Fruit fly (Drosophila melanogaster): ENCODE measurements around the gene CG14313.

CG14313 gene

dm6 chr3R:18215900-18216299 lies 24.1 kb upstream of the CG14313 start, which contains the start of gene CG14314 (continued):
- no peak for TF ChIP-seq zen (tag; optimal IDR thresholded peaks at IDR 0.05)
- TF ChIP-seq E2f2 (GFP tag; IDR thresholded peaks at IDR 0.05) = peak; percentile 14
- TF ChIP-seq CG16813 (GFP tag; IDR thresholded peaks at IDR 0.05; ENCODE audit: partially characterized antibody) = no peak
- TF ChIP-seq CG11560 (tag; IDR thresholded peaks at IDR 0.05) = no peak
- no peak for TF ChIP-seq C15 (GFP tag; IDR thresholded peaks at IDR 0.05)
- no peak for TF ChIP-seq CG8281 (tag; optimal IDR thresholded peaks at IDR 0.05)
- no peak for TF ChIP-seq gce (GFP tag; IDR thresholded peaks at IDR 0.05)
- TF ChIP-seq pzg (GFP tag; optimal IDR thresholded peaks at IDR 0.05) = peak; percentile 1
- TF ChIP-seq D19A (tag; optimal IDR thresholded peaks at IDR 0.05) = no peak
- TF ChIP-seq Hmr (GFP tag; optimal IDR thresholded peaks at IDR 0.05) = no peak
- TF ChIP-seq ara (GFP tag; IDR thresholded peaks at IDR 0.05) = 0 out of 2 replicates have a peak, but pooled peaks have one; percentile 12
- TF ChIP-seq ftz-f1 (GFP tag; optimal IDR thresholded peaks at IDR 0.05) = no peak
- TF ChIP-seq CG14860 (GFP tag; IDR thresholded peaks at IDR 0.05; ENCODE audit: partially characterized antibody) = no peak
- no peak for TF ChIP-seq nmo (GFP tag; optimal IDR thresholded peaks at IDR 0.05)
- TF ChIP-seq nerfin-2 (GFP tag; IDR thresholded peaks at IDR 0.05; ENCODE audit: partially characterized antibody) = 0 out of 2 replicates have a peak, but pooled peaks have one; percentile 34
- peak; percentile 10 for TF ChIP-seq MESR4 (GFP tag; optimal IDR thresholded peaks at IDR 0.05)
- peak; percentile 67; the same call in 1 of the 2 replicates for TF ChIP-seq amos (GFP tag; IDR thresholded peaks at IDR 0.05; ENCODE audit: partially characterized antibody)
- peak; percentile 93 for TF ChIP-seq onecut (GFP tag; IDR thresholded peaks at IDR 0.05)
- TF ChIP-seq tap (tag; optimal IDR thresholded peaks at IDR 0.05) = no peak
- no peak for TF ChIP-seq en (GFP tag; optimal IDR thresholded peaks at IDR 0.05)
- TF ChIP-seq BEAF-32 (GFP tag; optimal IDR thresholded peaks at IDR 0.05) = peak; percentile 30
- TF ChIP-seq CG12104 (GFP tag; optimal IDR thresholded peaks at IDR 0.05) = no peak
- no peak for TF ChIP-seq CG17359 (tag; optimal IDR thresholded peaks at IDR 0.05)
- no peak for TF ChIP-seq BtbVII (GFP tag; optimal IDR thresholded peaks at IDR 0.05)
- no peak for TF ChIP-seq Nf-YC (tag; optimal IDR thresholded peaks at IDR 0.05)
- no peak for TF ChIP-seq Mrtf (GFP tag; IDR thresholded peaks at IDR 0.05)
- no peak for TF ChIP-seq Ssrp (tag; optimal IDR thresholded peaks at IDR 0.05)
- TF ChIP-seq HLH4C (GFP tag; IDR thresholded peaks at IDR 0.05; ENCODE audit: partially characterized antibody) = no peak
- no peak for TF ChIP-seq Atf-2 (GFP tag; optimal IDR thresholded peaks at IDR 0.05)
- TF ChIP-seq CG10267 (tag; optimal IDR thresholded peaks at IDR 0.05) = no peak
- no peak for TF ChIP-seq CG12219 (GFP tag; optimal IDR thresholded peaks at IDR 0.05)
- TF ChIP-seq CG9797 (GFP tag; optimal IDR thresholded peaks at IDR 0.05) = no peak
- TF ChIP-seq CG18599 (GFP tag; optimal IDR thresholded peaks at IDR 0.05) = no peak
- TF ChIP-seq CG5180 (GFP tag; optimal IDR thresholded peaks at IDR 0.05) = no peak
- TF ChIP-seq Dll (GFP tag; IDR thresholded peaks at IDR 0.05; ENCODE audit: partially characterized antibody) = no peak
- TF ChIP-seq MBD-R2 (GFP tag; IDR thresholded peaks at IDR 0.05) = 0 out of 2 replicates have a peak, but pooled peaks have one; percentile 36
- no peak for TF ChIP-seq disco-r (GFP tag; optimal IDR thresholded peaks at IDR 0.05)
- TF ChIP-seq twi (tag; optimal IDR thresholded peaks at IDR 0.05) = no peak
- no peak for TF ChIP-seq CG15011 (GFP tag; optimal IDR thresholded peaks at IDR 0.05)
- TF ChIP-seq CG8478 (optimal IDR thresholded peaks at IDR 0.05) = no peak
- TF ChIP-seq croc (GFP tag; conservative IDR thresholded peaks at IDR 0.05) = no peak

DNA sequence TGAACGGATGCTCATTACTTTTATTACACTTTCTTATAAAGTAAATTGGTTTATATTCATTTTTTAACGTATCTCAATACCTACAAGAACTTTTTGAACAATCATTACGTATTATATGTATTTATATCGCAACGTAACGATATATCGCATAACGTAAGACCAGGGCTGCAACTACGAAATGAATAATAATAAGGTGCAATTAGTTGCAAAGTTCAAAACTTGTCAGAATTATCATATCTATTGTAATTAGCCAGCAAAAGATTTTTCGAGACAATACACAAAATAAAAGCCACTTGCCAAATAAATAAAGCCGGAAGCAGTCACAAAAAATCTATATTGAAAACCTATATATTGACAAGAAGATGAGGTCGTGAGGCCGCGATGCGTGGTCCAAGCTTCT lies 23.5 kb upstream of the CG14313 start:
- no peak for TF ChIP-seq dan (GFP tag; IDR thresholded peaks at IDR 0.05)
- TF ChIP-seq zfh1 (GFP tag; IDR thresholded peaks at IDR 0.05) = no peak
- TF ChIP-seq row (GFP tag; IDR thresholded peaks at IDR 0.05) = peak; percentile 66
- TF ChIP-seq pum (GFP tag; optimal IDR thresholded peaks at IDR 0.05) = peak; percentile 24
- TF ChIP-seq CG1603 (tag; optimal IDR thresholded peaks at IDR 0.05) = peak; percentile 31
- TF ChIP-seq H15 (GFP tag; IDR thresholded peaks at IDR 0.05) = peak; percentile 25; the same call in 1 of the 3 replicates
- peak; percentile 52 for TF ChIP-seq mam (GFP tag; optimal IDR thresholded peaks at IDR 0.05)
- no peak for TF ChIP-seq Vsx1 (GFP tag; optimal IDR thresholded peaks at IDR 0.05)
- TF ChIP-seq CG13287 (GFP tag; IDR thresholded peaks at IDR 0.05; ENCODE audit: partially characterized antibody) = peak; percentile 91
- peak; percentile 67 for TF ChIP-seq stwl (tag; optimal IDR thresholded peaks at IDR 0.05)
- peak; percentile 26 for TF ChIP-seq CG9609 (GFP tag; optimal IDR thresholded peaks at IDR 0.05)
- no peak for TF ChIP-seq CG4617 (GFP tag; optimal IDR thresholded peaks at IDR 0.05; ENCODE audit: borderline replicate concordance)
